Fruit fly (Drosophila melanogaster) whole organism, wandering third instar larva: ENCODE results near the gene 5-HT2A.

Experiments
- Abd-B ChIP-seq: fragments of >200 bp; optimal IDR thresholded peaks from 2 replicates; lab custom pipeline; 2017; ENCODE audit warnings: missing biosample characterization, missing genetic modification characterization
- CG9705 ChIP-seq: fragments of 200-800 bp; sonication (Bioruptor generic); optimal IDR thresholded peaks from 2 replicates; lab custom pipeline; 2018; ENCODE audit warnings: missing biosample characterization, mild to moderate bottlenecking, missing genetic modification characterization
- CrebA ChIP-seq: fragments of 200-800 bp; sonication (Bioruptor generic); optimal IDR thresholded peaks from 2 replicates; lab custom pipeline; 2016; ENCODE audit warnings: missing biosample characterization, mild to moderate bottlenecking, missing genetic modification characterization, borderline replicate concordance
- Dfd ChIP-seq: fragments of >200 bp; optimal IDR thresholded peaks from 2 replicates; lab custom pipeline; 2017; ENCODE audit warnings: missing biosample characterization, missing genetic modification characterization
- Dif ChIP-seq: fragments of 200-275, 200-300 bp; sonication (Bioruptor generic); optimal IDR thresholded peaks from 2 replicates; lab custom pipeline; 2018; ENCODE audit warnings: missing biosample characterization, missing genetic modification characterization; ENCODE audit not compliant: partially characterized antibody
- GATAd ChIP-seq: sonication (Bioruptor generic); optimal IDR thresholded peaks from 2 replicates; lab custom pipeline; 2016; ENCODE audit warnings: missing biosample characterization, missing genetic modification characterization
- HLH106 ChIP-seq: fragments of 200-800 bp; optimal IDR thresholded peaks from 3 replicates; lab custom pipeline; 2019; ENCODE audit warnings: missing biosample characterization, mild to moderate bottlenecking, missing genetic modification characterization, moderate library complexity
- Hnf4 ChIP-seq: fragments of 200-800 bp; sonication (Bioruptor generic); optimal IDR thresholded peaks from 2 replicates; lab custom pipeline; 2016; ENCODE audit warnings: missing biosample characterization, mild to moderate bottlenecking, missing genetic modification characterization
- Hr78 ChIP-seq: fragments of >200 bp; optimal IDR thresholded peaks from 2 replicates; lab custom pipeline; 2017; ENCODE audit warnings: missing biosample characterization, missing genetic modification characterization
- Mio ChIP-seq: sonication (Bioruptor generic); optimal IDR thresholded peaks from 2 replicates; lab custom pipeline; 2016; ENCODE audit warnings: missing biosample characterization, missing genetic modification characterization
- Myc ChIP-seq: fragments of >200 bp; optimal IDR thresholded peaks from 2 replicates; lab custom pipeline; 2017
- N ChIP-seq: fragments of >200 bp; optimal IDR thresholded peaks from 2 replicates; lab custom pipeline; 2018; ENCODE audit warnings: missing biosample characterization, missing external identifiers, missing genetic modification characterization
- Rel ChIP-seq, 2 experiments: fragments of 200-800 bp; sonication (Bioruptor generic) in 1 of 2; optimal IDR thresholded peaks; 2 replicates in 1 of 2; 3 replicates in 1 of 2; lab custom pipeline; 2016 to 2019; ENCODE audit warnings: mild to moderate bottlenecking in 2 of 2, missing biosample characterization in 2 of 2, missing genetic modification characterization in 2 of 2, moderate library complexity in 1 of 2
- Sp1 ChIP-seq: fragments of 200-800 bp; sonication (Bioruptor generic); optimal IDR thresholded peaks from 3 replicates; lab custom pipeline; 2019; ENCODE audit warnings: missing biosample characterization, mild to moderate bottlenecking, missing genetic modification characterization, moderate library complexity
- Vsx2 ChIP-seq: fragments of 200-300, 225-300 bp; sonication (Bioruptor generic); optimal IDR thresholded peaks from 2 replicates; lab custom pipeline; 2018; ENCODE audit warnings: missing biosample characterization, missing genetic modification characterization; ENCODE audit not compliant: partially characterized antibody
- br ChIP-seq: fragments of 200-800 bp; sonication (Bioruptor generic); optimal IDR thresholded peaks from 2 replicates; lab custom pipeline; 2016; ENCODE audit warnings: missing biosample characterization, missing genetic modification characterization
- dl ChIP-seq, 2 experiments: fragments of 175-275, 200-275 bp in 1 of 2; fragments of 200-275 bp in 1 of 2; sonication (Bioruptor generic); optimal IDR thresholded peaks; lab custom pipeline; 2018; ENCODE audit warnings: mild to moderate bottlenecking in 2 of 2, missing biosample characterization in 2 of 2, missing genetic modification characterization in 2 of 2, moderate library complexity in 2 of 2; ENCODE audit not compliant: partially characterized antibody in 2 of 2, insufficient read depth in 1 of 2
- dmrt93B ChIP-seq: fragments of 200-800 bp; sonication (Bioruptor generic); optimal IDR thresholded peaks from 2 replicates; lab custom pipeline; 2018; ENCODE audit warnings: missing biosample characterization, mild to moderate bottlenecking, missing genetic modification characterization
- dsf ChIP-seq: sonication (Bioruptor generic); optimal IDR thresholded peaks from 2 replicates; lab custom pipeline; 2016; ENCODE audit warnings: missing biosample characterization, missing genetic modification characterization, borderline replicate concordance
- ey ChIP-seq: fragments of 200-800 bp; sonication (Bioruptor generic); optimal IDR thresholded peaks from 2 replicates; lab custom pipeline; 2016; ENCODE audit warnings: missing biosample characterization, missing genetic modification characterization
- foxo ChIP-seq, 2 experiments: fragments of 200-800 bp; sonication (Bioruptor generic); optimal IDR thresholded peaks; 2 replicates in 1 of 2; 3 replicates in 1 of 2; lab custom pipeline; 2016 to 2017; ENCODE audit warnings: missing biosample characterization in 2 of 2, missing genetic modification characterization in 2 of 2
- fru ChIP-seq: fragments of 200-800 bp; sonication (Bioruptor generic); optimal IDR thresholded peaks from 3 replicates; lab custom pipeline; 2016; ENCODE audit warnings: missing biosample characterization, mild to moderate bottlenecking, missing genetic modification characterization
- h ChIP-seq: fragments of 200-800 bp; sonication (Bioruptor generic); optimal IDR thresholded peaks from 3 replicates; lab custom pipeline; 2016; ENCODE audit warnings: missing biosample characterization, mild to moderate bottlenecking, missing genetic modification characterization
- lola ChIP-seq: fragments of >200 bp; optimal IDR thresholded peaks from 2 replicates; lab custom pipeline; 2017; ENCODE audit warnings: missing biosample characterization, missing genetic modification characterization
- pan ChIP-seq: fragments of >200 bp; optimal IDR thresholded peaks from 2 replicates; lab custom pipeline; 2017
- psq ChIP-seq: fragments of 200-800 bp; sonication (Bioruptor generic); optimal IDR thresholded peaks from 3 replicates; lab custom pipeline; 2017; ENCODE audit warnings: missing biosample characterization, mild to moderate bottlenecking, missing genetic modification characterization, moderate library complexity
- rgr ChIP-seq: fragments of 200-800 bp; sonication (Bioruptor generic); optimal IDR thresholded peaks from 3 replicates; lab custom pipeline; 2016; ENCODE audit warnings: missing biosample characterization, mild to moderate bottlenecking, missing genetic modification characterization
- sage ChIP-seq: fragments of 200-800 bp; sonication (Bioruptor generic); optimal IDR thresholded peaks from 2 replicates; lab custom pipeline; 2016; ENCODE audit warnings: missing biosample characterization, mild to moderate bottlenecking, missing genetic modification characterization
- sv ChIP-seq: fragments of 200-800 bp; sonication (Bioruptor generic); optimal IDR thresholded peaks from 3 replicates; lab custom pipeline; 2016; ENCODE audit warnings: missing biosample characterization, missing genetic modification characterization
- tai ChIP-seq: sonication (Bioruptor generic); optimal IDR thresholded peaks from 2 replicates; lab custom pipeline; 2016; ENCODE audit warnings: missing biosample characterization, missing genetic modification characterization
- usp ChIP-seq: fragments of >200 bp; optimal IDR thresholded peaks from 2 replicates; lab custom pipeline; 2017; ENCODE audit warnings: missing biosample characterization, missing genetic modification characterization
- woc ChIP-seq: sonication (Bioruptor generic); optimal IDR thresholded peaks from 2 replicates; lab custom pipeline; 2016; ENCODE audit warnings: missing biosample characterization, mild to moderate bottlenecking, missing genetic modification characterization

5-HT2A gene

DNA sequence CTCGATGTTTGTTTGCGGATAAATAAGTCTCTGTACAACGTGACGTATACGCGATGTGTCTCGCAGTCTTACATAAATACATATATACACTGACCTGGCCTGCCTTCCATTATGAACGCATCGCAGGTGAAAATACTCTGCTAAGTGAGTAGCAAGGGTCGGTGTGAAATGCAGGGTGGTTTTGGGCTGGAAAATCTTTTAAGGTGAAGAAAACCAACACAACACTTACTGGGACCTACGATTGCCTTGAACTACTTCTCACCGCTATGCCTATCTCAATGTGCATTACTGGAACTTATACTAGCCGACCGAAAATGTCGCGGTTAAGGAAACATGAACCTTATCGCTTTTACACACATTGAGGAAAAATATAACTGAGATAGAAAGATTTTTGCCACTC is 3.5 kb downstream of the 5-HT2A start:
- no peak for TF ChIP-seq br (GFP tag; lab: Kevin White, UChicago)
- no peak for TF ChIP-seq ey (GFP tag; lab: Kevin White, UChicago)
- no peak for TF ChIP-seq Dfd (GFP tag; lab: Kevin White, UChicago)
- TF ChIP-seq CG9705: no peak
- no peak for TF ChIP-seq rgr (GFP tag; lab: Kevin White, UChicago)

dm6 chr3R:4632639-4633038 is 20.0 kb downstream of the 5-HT2A start:
- no peak for TF ChIP-seq Hr78
- TF ChIP-seq pan (lab: Kevin White, UChicago): no peak
- no peak for TF ChIP-seq N (GFP tag; lab: Kevin White, UChicago)
- TF ChIP-seq Hnf4 (GFP tag; lab: Kevin White, UChicago): no peak
- TF ChIP-seq dl (GFP tag; optimal IDR thresholded peaks at IDR 0.05; lab: Kevin White, UChicago; ENCODE audit: insufficient read depth in 1 of 2, partially characterized antibody in 2 of 2): no peak
- TF ChIP-seq lola (GFP tag; lab: Kevin White, UChicago): no peak
- TF ChIP-seq dmrt93B (GFP tag; lab: Kevin White, UChicago): no peak
- TF ChIP-seq Dif (GFP tag; lab: Kevin White, UChicago): no peak
- TF ChIP-seq usp (GFP tag; lab: Kevin White, UChicago): no peak
- TF ChIP-seq CrebA (GFP tag; lab: Kevin White, UChicago): no peak
- TF ChIP-seq foxo (GFP tag; optimal IDR thresholded peaks at IDR 0.05; lab: Kevin White, UChicago): no peak
- TF ChIP-seq woc: no peak
- no peak for TF ChIP-seq Sp1 (GFP tag; lab: Kevin White, UChicago)
- no peak for TF ChIP-seq psq (GFP tag; lab: Kevin White, UChicago)
- no peak for TF ChIP-seq h (GFP tag; lab: Kevin White, UChicago)
- no peak for TF ChIP-seq Myc (lab: Kevin White, UChicago)
- no peak for TF ChIP-seq br (GFP tag; lab: Kevin White, UChicago)
- TF ChIP-seq sv (GFP tag; lab: Kevin White, UChicago): no peak

- TF ChIP-seq Rel (GFP tag; optimal IDR thresholded peaks at IDR 0.05; lab: Kevin White, UChicago) (no peak), Rel (tag; optimal IDR thresholded peaks at IDR 0.05; lab: Kevin White, UChicago) (no peak), Abd-B (no peak), fru (no peak), Hr78 (no peak), Myc (lab: Kevin White, UChicago) (no peak), N (GFP tag; lab: Kevin White, UChicago) (no peak), GATAd (GFP tag; lab: Kevin White, UChicago) (no peak), rgr (GFP tag; lab: Kevin White, UChicago) (no peak), sage (GFP tag; lab: Kevin White, UChicago) (no peak), Mio (no peak), Vsx2 (GFP tag; lab: Kevin White, UChicago) (no peak), dsf (GFP tag; lab: Kevin White, UChicago) (no peak), psq (GFP tag; lab: Kevin White, UChicago) (no peak), tai (GFP tag; lab: Kevin White, UChicago) (no peak), Dfd (GFP tag; lab: Kevin White, UChicago) (no peak), Sp1 (GFP tag; lab: Kevin White, UChicago) (no peak), HLH106 (tag; lab: Kevin White, UChicago) (no peak), br (GFP tag; lab: Kevin White, UChicago) (no peak)
- TF ChIP-seq, all 38 proteins: peak for 0
Measured at dm6 chr3R:4634337-4634914, 21.8 kb downstream of the 5-HT2A start.

DNA sequence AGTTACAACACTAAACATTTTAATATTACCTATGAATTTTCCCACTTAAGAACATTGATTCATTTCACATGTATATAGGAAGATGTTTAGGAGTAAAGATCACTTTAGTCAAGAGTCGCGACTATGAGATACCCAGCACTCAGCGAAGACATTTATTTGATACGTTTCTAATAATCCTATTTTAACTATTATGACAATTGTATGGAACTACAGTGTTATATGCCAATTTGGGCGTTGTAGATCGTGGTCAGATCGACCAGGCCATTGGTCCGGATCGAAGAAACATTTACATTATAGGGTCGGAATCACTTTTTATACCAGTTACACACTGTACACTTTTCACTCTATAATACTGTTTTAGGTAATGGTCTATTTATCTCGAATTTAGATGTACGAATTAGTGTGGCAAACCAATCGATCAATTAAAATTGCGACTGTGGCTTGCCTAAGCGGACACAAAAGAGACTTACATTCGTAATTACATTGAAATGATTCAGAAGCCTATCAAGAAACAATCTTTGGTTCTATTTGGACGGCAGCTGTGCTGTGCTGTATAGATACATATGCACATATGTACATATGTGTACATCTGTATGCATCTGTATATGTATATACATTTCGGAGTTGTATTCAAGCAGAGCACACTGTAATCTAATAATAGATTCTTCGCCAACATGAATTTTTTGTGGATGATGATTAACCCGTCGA is 28.0 kb downstream of the 5-HT2A start:
- TF ChIP-seq Dif (GFP tag; lab: Kevin White, UChicago): no peak
- no peak for TF ChIP-seq Vsx2 (GFP tag; lab: Kevin White, UChicago)
- TF ChIP-seq Abd-B: no peak
- TF ChIP-seq Hr78: no peak
- no peak for TF ChIP-seq Dfd (GFP tag; lab: Kevin White, UChicago)
- TF ChIP-seq rgr (GFP tag; lab: Kevin White, UChicago): no peak
- TF ChIP-seq HLH106 (tag; lab: Kevin White, UChicago): no peak
- TF ChIP-seq lola (GFP tag; lab: Kevin White, UChicago): no peak
- no peak for TF ChIP-seq woc
